Fruit fly (Drosophila melanogaster) whole organism, adult: ENCODE data around the gene CG1090.

ENCODE experiments used
- CG12768 ChIP-seq: fragments of 200-800 bp; sonication (Bioruptor generic); optimal IDR thresholded peaks from 2 replicates; lab custom pipeline; 2017; ENCODE audit warnings: missing biosample characterization, missing genetic modification characterization, mild to moderate bottlenecking, moderate library complexity, missing genetic modification reagents
- CG33017 ChIP-seq: fragments of 200-800 bp; sonication (Bioruptor generic); optimal IDR thresholded peaks from 2 replicates; lab custom pipeline; 2018; ENCODE audit warnings: missing biosample characterization, mild to moderate bottlenecking, missing genetic modification characterization, moderate library complexity
- CG5204 ChIP-seq: fragments of 200-800 bp; sonication (Bioruptor generic); optimal IDR thresholded peaks from 2 replicates; lab custom pipeline; 2016; ENCODE audit warnings: missing biosample characterization, missing genetic modification characterization
- CG7045 ChIP-seq: fragments of 200-800 bp; sonication (Bioruptor generic); optimal IDR thresholded peaks from 2 replicates; lab custom pipeline; 2017; ENCODE audit warnings: missing biosample characterization, mild to moderate bottlenecking, missing genetic modification characterization
- Mnt ChIP-seq: fragments of 200-800 bp; sonication (Bioruptor generic); optimal IDR thresholded peaks from 2 replicates; lab custom pipeline; 2016; ENCODE audit warnings: missing biosample characterization, mild to moderate bottlenecking, missing genetic modification characterization
- bab1 ChIP-seq: fragments of 200-800 bp; sonication (Bioruptor generic); optimal IDR thresholded peaks from 3 replicates; lab custom pipeline; 2019; ENCODE audit warnings: missing biosample characterization, mild to moderate bottlenecking, missing genetic modification characterization, moderate library complexity
- cic ChIP-seq: fragments of 200-800 bp; sonication (Bioruptor generic); optimal IDR thresholded peaks from 2 replicates; lab custom pipeline; 2017; ENCODE audit warnings: missing biosample characterization, mild to moderate bottlenecking, missing genetic modification characterization, moderate library complexity
- kay ChIP-seq: fragments of 200-800 bp; sonication (Bioruptor generic); peaks from one replicate; lab custom pipeline; 2016; ENCODE audit warnings: missing biosample characterization, missing genetic modification characterization, borderline replicate concordance
- pad ChIP-seq: fragments of 200-800 bp; sonication (Bioruptor generic); optimal IDR thresholded peaks from 3 replicates; lab custom pipeline; 2017; ENCODE audit warnings: missing biosample characterization, missing genetic modification characterization, mild to moderate bottlenecking, moderate library complexity, missing genetic modification reagents
- tj ChIP-seq: fragments of 200-800 bp; sonication (Bioruptor generic); optimal IDR thresholded peaks from 3 replicates; lab custom pipeline; 2017; ENCODE audit warnings: missing biosample characterization, mild to moderate bottlenecking, missing genetic modification characterization, moderate library complexity
- toe ChIP-seq: fragments of 200-800 bp; sonication (Bioruptor generic); optimal IDR thresholded peaks from 2 replicates; lab custom pipeline; 2016; ENCODE audit warnings: missing biosample characterization, missing genetic modification characterization

DNA sequence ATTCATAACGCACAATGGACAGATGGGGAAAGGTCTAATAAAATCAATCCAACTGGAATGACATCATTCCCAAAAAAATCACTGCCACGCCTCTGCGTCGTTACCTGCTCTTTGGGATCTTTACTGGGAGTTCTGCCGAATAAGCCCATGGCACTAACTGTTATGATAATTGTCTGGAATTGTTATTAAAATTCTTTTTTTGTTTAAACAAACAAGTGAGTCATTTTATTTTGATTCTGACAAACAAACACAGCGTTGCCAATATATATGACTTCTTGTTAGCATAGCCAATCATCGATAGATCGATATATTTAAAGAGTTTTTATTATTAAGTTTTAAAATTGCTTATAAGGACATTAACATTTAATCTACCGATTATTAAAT is 49.0 kb upstream of the CG1090 start, which contains the start of gene Vps24:
- TF ChIP-seq pad (no peak), tj (GFP tag; lab: Kevin White, UChicago) (no peak), bab1 (peak; percentile 46), toe (GFP tag; lab: Kevin White, UChicago) (no peak), CG7045 (GFP tag; lab: Kevin White, UChicago) (no peak), CG33017 (tag; lab: Kevin White, UChicago) (no peak), Mnt (GFP tag; lab: Kevin White, UChicago) (no peak), kay (GFP tag; lab: Kevin White, UChicago) (peak; percentile 96), CG5204 (GFP tag; lab: Kevin White, UChicago) (no peak), CG12768 (GFP tag; lab: Kevin White, UChicago) (no peak), cic (no peak)
